Fruit fly (Drosophila melanogaster): Measurements from ENCODE around the gene CG17328.

The CG17328 gene

DNA sequence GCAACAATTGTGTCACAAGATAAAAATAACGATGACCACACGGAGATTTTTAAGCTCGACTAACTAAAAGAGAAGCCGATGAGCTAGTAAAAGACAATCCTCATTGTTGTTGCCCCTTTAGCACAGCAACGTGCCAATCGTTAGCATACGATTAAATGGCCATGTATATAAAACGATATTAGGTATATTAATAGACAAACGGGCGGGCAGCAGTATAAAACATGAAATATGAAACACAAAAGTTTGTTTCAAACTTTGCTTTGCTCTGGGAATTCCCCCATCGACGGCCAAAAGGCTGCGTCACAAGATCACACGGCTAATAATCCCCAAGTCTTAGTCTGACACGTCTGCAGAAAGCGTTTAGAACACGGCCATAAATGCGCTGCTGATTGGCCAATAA, 16.7 kb downstream of the CG17328 start:
- TF ChIP-seq CTCF (optimal IDR thresholded peaks at IDR 0.05) (no peak), CG8478 (optimal IDR thresholded peaks at IDR 0.05) (no peak)

DNA sequence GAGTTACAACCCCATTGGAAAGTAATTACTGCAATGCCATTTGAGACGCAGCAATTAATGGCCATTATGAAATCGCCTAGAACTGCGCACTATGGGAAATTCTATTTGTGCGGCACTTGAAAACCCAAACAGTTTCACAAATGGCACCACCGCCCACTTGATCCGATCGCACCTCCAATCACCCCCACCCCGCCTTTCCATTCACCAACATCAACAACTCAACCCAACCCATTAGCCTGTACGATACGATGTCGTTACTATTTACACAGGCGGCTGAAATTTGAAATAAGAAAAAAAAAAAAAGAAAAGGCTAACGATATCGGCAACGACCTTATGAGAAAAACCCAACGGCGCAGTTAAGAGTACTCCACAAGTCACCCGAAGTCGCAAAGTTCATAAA, 17.4 kb downstream of the CG17328 start:
- TF ChIP-seq CG8478 (optimal IDR thresholded peaks at IDR 0.05) (no peak), CTCF (optimal IDR thresholded peaks at IDR 0.05) (no peak)

DNA sequence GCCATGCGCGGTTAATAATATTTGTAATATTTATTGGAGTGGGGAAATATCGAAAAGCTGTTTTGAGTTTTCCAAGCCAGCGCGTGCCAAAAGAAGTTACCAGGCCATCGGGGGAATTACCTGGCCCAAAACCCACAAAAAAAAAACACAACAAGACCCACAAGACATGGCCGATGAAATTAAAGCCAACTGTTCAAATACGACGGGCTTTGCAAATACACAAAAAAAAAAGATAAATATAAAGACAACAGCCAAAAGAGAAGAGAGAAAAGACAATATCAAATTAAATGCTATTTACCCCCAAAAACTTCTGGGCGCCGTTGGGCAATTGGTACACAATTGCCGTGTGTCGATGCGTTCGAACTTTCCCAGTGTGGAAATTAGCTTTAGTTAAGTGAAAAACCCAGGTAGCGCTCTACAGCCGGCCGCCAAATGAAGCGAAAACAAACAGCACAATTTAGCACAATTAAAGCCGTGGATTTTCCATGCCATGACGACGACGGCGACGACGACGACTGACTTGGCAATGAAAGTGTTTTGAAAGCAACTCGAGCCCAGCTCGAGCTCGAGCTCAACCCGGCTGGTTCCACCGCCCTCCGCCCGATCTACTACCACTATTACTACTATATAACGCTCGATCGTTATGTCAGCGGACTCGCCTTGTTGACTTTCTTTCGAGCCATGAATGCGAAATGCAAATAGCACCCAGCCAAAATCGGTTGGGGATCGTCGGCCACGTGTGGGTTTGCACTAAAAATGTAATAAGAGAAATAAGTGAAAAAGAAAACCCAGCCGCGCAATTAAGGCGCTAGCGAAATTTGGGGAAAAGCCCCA, 18.3 kb downstream of the CG17328 start:
- no peak for TF ChIP-seq CG8478 (optimal IDR thresholded peaks at IDR 0.05)
- TF ChIP-seq CTCF (optimal IDR thresholded peaks at IDR 0.05): no peak

DNA sequence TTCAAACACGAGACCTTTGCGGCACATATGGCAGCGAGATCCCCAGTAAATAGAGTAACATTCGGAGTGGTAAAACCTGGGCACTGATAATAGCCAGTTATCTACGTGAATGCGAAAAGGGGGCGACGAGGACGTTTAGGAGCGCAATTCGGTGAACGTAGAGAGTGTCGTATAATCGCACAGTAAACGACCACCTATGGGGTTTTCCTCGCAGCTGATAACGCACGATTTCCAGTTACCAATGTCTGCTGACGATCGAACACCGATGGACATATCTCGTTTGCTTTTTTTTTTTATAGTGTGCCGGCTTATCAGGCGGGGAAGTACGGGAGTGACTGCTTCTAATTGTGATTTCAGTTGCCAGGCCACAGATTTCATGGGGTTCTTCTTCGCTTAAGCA, 20.0 kb downstream of the CG17328 start:
- TF ChIP-seq CTCF (optimal IDR thresholded peaks at IDR 0.05) (no peak), CG8478 (optimal IDR thresholded peaks at IDR 0.05) (no peak)

DNA sequence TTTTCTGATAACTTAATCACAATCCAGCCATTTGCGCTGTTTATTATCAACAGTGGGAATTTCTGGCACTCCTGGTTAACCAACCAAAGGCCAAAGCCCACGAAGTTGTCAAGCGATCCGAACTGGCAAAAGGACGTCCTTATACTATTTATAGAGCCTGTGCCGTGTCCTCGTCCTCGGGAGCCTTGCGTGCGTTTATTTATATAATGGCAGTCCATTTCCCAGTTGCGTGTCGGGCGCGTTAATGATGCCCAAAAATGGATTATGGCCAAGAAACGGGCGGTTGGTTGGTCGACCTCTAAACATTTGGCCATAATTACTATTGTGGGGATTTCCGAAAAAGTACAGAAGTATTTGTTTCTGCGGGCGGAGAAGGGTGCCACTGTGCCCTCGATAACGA, 20.7 kb downstream of the CG17328 start:
- TF ChIP-seq CTCF (optimal IDR thresholded peaks at IDR 0.05) (no peak), CG8478 (optimal IDR thresholded peaks at IDR 0.05) (no peak)

DNA sequence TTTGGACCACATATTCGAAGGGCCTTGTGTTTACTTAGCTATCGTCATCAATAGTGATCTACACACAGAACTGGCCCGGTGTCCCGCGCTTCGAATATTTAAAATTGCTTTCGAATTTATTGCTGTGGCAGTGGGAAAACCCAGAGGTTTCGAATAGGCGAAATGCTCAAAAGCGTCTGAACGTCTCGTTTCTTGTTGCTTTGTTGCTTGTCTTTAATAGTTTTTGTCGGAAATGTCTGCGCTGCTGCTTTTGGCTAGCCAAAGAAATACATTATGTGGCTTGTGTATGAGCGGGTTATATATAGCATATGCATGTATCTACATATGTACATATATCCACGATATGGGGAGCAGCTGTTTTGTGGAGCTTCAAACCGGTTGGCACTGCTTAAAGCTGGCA, 21.5 kb downstream of the CG17328 start:
- no peak for TF ChIP-seq CTCF (optimal IDR thresholded peaks at IDR 0.05)
- TF ChIP-seq CG8478 (optimal IDR thresholded peaks at IDR 0.05): no peak

DNA sequence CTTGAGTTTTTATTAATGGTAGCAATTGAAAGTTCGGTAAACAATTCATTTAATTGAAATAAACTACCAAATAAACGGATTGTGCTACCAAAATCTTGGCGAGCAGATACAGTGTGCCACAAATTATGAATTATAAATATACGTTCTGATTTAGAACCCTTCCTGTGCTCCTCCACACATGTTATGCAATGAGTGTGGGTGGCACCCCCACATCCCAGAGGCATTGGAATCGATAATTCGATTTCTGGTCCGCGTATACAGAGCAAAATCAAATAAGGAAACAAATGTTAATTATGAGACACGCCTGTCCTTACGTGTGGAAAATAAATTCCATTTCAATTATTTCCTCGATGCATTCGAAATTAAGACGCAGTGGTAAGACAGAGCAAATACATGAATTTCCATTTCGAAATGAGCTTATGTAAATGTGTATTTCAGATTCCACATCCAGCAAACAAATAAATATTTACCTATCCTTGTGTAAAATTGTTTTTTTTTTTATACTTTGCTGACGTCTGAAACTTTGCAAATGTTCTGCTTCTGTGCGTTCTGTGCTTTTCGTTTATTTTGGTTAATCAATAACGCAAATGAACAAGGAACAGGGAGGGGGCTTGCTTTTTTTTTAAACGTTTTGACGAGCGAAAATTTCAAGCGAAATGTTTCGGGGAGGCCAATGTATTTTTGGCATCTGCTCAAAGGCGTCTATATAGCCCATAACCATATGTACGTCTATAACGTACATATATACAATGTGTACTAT, 22.3 kb downstream of the CG17328 start:
- TF ChIP-seq CTCF (optimal IDR thresholded peaks at IDR 0.05): no peak
- TF ChIP-seq CG8478 (optimal IDR thresholded peaks at IDR 0.05): no peak

DNA sequence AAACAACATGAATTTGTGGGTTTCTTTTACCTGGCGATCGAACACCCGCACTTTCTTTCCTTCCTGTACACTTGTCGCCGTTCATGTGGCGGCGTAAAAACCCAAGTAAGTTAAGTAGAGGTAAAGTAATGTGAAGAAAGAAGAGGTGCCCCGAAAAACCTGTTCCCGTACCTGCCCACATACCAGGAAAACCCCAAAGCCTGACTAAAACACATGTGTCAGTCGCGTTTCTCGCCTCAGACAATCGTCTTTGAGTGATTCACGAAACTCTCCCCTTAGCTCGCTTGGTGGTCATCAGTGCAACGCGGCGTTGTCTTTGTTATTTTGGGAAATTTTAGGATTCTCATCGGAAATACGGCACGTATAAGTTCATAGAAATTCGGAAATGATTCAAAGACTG, 23.8 kb downstream of the CG17328 start:
- TF ChIP-seq CG8478 (optimal IDR thresholded peaks at IDR 0.05): no peak
- no peak for TF ChIP-seq CTCF (optimal IDR thresholded peaks at IDR 0.05)

DNA sequence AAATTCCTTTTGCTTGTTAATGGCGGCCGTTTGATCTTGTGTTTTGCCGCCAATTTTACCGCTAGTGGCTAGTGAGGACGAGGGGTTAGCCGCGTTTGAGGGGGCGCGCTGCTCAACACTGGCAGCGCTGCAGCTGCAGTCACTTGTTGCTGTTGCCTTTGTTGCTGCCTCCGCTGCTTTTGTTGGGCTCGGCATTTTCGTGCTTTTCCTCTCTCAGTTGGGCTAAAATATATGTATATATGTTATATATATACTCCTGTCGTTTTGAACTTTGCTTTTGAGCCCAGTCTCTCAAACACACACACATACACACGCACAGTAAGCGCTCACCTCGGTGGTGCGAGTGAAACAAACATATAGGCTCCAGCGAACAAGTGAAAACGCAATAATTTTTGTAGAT, 25.1 kb downstream of the CG17328 start:
- TF ChIP-seq CG8478 (optimal IDR thresholded peaks at IDR 0.05): no peak
- TF ChIP-seq CTCF (optimal IDR thresholded peaks at IDR 0.05): no peak

DNA sequence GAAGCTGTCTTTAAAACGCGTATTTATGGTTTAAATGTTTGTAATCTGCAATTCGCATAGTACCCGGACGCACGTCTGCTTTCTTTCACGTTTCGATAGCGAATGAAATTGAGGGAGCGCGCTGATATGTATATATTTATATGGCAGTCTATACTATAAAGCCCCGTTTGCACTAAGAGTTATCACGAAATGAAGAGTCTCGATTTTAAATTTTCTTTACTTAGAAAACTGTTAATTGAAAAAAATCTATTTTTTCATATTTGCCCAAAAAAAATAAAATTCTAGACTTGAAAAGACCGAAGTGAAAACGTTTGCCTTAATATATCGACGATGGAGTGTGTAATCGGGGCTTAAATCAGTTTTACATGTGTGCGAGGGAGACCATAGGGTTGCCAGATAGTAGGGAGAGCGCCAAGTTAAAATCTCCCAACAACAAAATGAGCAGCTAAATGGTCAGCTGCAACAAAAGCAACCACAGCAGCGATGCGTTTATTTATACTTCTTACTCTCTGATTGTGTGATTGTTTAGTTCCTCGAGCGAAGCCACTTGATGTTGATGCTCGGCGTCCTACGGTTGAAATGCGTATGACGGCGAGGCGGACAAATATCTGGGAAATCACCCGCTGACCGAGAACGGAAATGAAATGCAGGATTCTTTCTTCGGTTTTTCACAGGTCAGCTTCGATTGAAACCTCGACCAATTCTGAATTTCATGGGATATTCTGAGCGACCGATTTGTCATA, 25.9 kb downstream of the CG17328 start, which contains the start of gene cact:
cact (minus strand) TSS at position 693 of the 743 bp plus-strand sequence.
- TF ChIP-seq CG8478 (optimal IDR thresholded peaks at IDR 0.05) (no peak), CTCF (optimal IDR thresholded peaks at IDR 0.05) (no peak)

DNA sequence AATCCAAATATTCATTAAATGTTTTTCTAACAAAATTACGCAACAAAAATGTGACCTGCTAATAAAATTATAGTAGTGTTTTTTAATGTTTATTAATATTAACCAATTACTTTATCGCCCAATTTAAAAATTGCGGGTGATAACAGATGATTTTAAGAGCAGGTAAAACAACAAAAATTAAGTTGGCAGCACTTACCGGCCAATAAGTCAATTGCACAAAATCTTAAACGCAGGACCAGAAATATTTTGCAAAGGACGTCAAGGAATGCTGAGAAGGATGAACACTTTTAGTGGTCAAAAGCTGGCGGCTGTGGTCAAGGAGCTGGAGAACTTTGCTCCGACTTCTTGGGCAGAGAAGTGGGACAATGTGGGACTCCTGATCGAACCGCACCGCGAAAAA, 27.1 kb downstream of the CG17328 start, which contains the start of gene CG4278:
CG4278 (plus strand) TSS at position 178 of the 400 bp plus-strand sequence.
- TF ChIP-seq CG8478 (optimal IDR thresholded peaks at IDR 0.05) (no peak), CTCF (optimal IDR thresholded peaks at IDR 0.05) (no peak)

DNA sequence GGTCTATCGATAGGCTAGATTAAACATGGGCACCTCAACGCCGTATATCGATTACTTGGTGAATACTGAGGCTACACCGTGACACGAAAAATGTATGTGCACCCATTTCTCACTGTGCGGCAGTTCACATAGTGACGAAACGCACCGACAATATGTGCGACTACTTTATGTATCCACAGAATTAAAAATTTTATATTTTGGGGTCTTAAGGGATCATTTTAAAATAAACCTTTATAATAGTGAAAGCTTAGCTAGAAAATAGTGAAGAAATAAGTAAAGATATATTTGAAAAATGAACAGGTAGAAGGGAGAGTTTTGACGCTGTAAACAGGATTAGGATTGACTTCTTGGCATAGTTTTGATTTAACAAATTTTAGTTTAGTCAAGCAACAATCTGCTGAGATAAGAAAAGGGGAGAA, 29.4 kb downstream of the CG17328 start, which contains the start of gene mRpL4:
mRpL4 (minus strand) TSS at position 31 of the 419 bp plus-strand sequence.
- no peak for TF ChIP-seq CG8478 (optimal IDR thresholded peaks at IDR 0.05)
- peak in 1 of 2 experiments; percentile 19 for TF ChIP-seq CTCF (optimal IDR thresholded peaks at IDR 0.05)

DNA sequence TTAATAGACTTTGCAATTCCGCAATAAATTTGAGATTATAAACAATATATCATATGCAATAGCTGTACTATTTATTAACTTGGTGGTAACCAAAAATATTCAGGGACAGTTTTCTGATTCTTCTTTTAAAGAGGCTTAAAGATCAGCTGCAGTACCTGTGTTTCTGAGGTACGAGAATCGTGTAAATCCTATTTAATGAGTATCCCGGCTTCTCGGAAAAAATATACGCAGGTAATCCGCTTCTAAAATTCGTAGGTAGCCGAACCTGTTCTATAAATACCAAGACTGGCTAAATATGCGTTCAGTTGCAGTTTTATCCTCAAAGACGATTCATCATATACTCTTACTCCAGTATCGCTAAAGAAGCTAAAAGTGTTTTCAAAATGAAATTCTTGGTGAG, 29.9 kb downstream of the CG17328 start, which contains the start of gene CG4440:
CG4440 (plus strand) TSS at position 301 of the 400 bp plus-strand sequence.
- TF ChIP-seq CTCF (optimal IDR thresholded peaks at IDR 0.05): no peak
- TF ChIP-seq CG8478 (optimal IDR thresholded peaks at IDR 0.05): no peak

DNA sequence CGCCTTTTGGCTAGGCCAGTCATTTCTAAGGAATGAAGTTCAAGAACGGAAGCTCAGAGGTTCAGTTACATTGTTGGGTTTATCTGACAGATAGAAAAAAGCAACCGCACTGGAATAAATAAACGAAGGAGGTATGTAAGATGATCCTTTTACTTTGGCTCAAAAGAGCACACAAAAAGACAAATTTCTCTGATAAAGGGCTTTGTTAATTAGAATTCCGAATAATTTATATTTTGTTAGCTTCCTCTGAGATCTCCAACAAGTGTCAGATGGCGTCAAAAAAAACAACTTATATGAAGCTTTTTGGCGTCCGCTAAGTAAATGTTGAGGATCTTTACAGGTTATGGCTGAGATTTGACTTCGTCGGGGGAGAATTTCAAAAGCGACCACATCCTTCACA, 38.0 kb downstream of the CG17328 start, which contains the start of gene CG31817:
CG31817 (minus strand) TSS at position 101 of the 400 bp plus-strand sequence.
- TF ChIP-seq CG8478 (optimal IDR thresholded peaks at IDR 0.05) (no peak), CTCF (optimal IDR thresholded peaks at IDR 0.05) (no peak)

DNA sequence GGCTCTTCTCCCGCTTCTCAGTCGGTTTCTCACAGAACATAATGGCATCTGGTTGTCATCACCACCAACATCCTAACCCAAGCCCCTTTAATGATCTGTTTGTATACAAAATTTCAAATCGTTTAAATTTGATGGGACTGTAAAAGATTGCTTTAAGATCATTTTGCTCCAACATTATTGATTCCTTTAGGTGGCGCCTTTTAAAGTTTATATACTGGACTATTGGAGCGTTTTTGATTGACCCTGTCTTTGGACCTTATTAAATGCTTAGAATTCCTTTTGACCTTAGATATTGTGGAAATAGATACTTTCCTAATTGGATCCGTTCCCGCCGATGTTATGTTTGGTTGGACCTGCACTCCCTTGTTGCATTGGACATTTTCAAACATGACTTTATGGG, 40.5 kb downstream of the CG17328 start, which contains the start of gene CG42266:
CG42266 (minus strand) TSS at position 101 of the 400 bp plus-strand sequence.
- TF ChIP-seq CTCF (optimal IDR thresholded peaks at IDR 0.05) (no peak), CG8478 (optimal IDR thresholded peaks at IDR 0.05) (no peak)
